Worm (Caenorhabditis elegans): Measurements from ENCODE around the gene F56H9.9.

- no peak for TF ChIP-seq nfya-1 (tag; optimal IDR thresholded peaks at IDR 0.05)
- no peak for TF ChIP-seq tbx-7 (tag; optimal IDR thresholded peaks at IDR 0.05)
- no peak for TF ChIP-seq T23F11.4 (GFP tag; optimal IDR thresholded peaks at IDR 0.05)
Measured at ce11 chrV:12659426-12659825, 35.2 kb upstream of the F56H9.9 start, which contains the start of gene ccch-3.
